Fruit fly (Drosophila melanogaster): ENCODE data around the gene Baldspot.

- TF ChIP-seq Myc (optimal IDR thresholded peaks at IDR 0.05) (no peak), h (optimal IDR thresholded peaks at IDR 0.05) (no peak), psq (optimal IDR thresholded peaks at IDR 0.05) (no peak), ttk (optimal IDR thresholded peaks at IDR 0.05) (no peak)
Measured at dm6 chr3L:16693844-16694243, 32.4 kb upstream of the Baldspot start.
